Fruit fly (Drosophila melanogaster) whole organism, pupa: ENCODE measurements around the gene Hexo2.

ENCODE experiments used
- CG10348 ChIP-seq: fragments of 200-800 bp; sonication (Bioruptor generic); IDR thresholded peaks from 2 replicates; pipeline ENCODE4 v1.3.6; 2022; ENCODE audit warnings: missing biosample characterization, missing genetic modification characterization
- CG12605 ChIP-seq: fragments of 200-800 bp; sonication (Bioruptor generic); IDR thresholded peaks from 2 replicates; pipeline ENCODE4 v1.3.6; 2022; ENCODE audit warnings: missing biosample characterization, missing genetic modification characterization
- CG13204 ChIP-seq: fragments of 200-800 bp; sonication (Bioruptor generic); optimal IDR thresholded peaks from 2 replicates; lab custom pipeline; 2018; ENCODE audit warnings: missing biosample characterization, mild to moderate bottlenecking, missing genetic modification characterization, moderate library complexity
- CG14655 ChIP-seq: fragments of 200-800 bp; sonication (Bioruptor generic); optimal IDR thresholded peaks from 3 replicates; lab custom pipeline; 2017; ENCODE audit warnings: mild to moderate bottlenecking, missing biosample characterization, missing genetic modification reagents, missing genetic modification characterization
- CG15710 ChIP-seq: fragments of 200-800 bp; sonication (Bioruptor generic); optimal IDR thresholded peaks from 2 replicates; lab custom pipeline; 2018; ENCODE audit warnings: missing biosample characterization, mild to moderate bottlenecking, missing genetic modification characterization, moderate library complexity
- CG17806 ChIP-seq: fragments of 200-800 bp; sonication (Bioruptor generic); optimal IDR thresholded peaks from 2 replicates; lab custom pipeline; 2018; ENCODE audit warnings: missing biosample characterization, mild to moderate bottlenecking, missing genetic modification characterization, moderate library complexity
- CG32121 ChIP-seq: fragments of 200-800 bp; sonication (Bioruptor generic); IDR thresholded peaks from 2 replicates; pipeline ENCODE4 v1.3.6; 2022; ENCODE audit warnings: missing biosample characterization, missing genetic modification characterization
- CG34367 ChIP-seq: fragments of 200-800 bp; sonication (Bioruptor generic); optimal IDR thresholded peaks from 2 replicates; lab custom pipeline; 2018; ENCODE audit warnings: missing biosample characterization, mild to moderate bottlenecking, missing genetic modification characterization
- CG4496 ChIP-seq: fragments of 200-800 bp; sonication (Bioruptor generic); IDR thresholded peaks from 3 replicates; pipeline ENCODE4 v1.3.6; 2022; ENCODE audit warnings: missing biosample characterization, missing genetic modification characterization
- CG8159 ChIP-seq: fragments of 200-800 bp; sonication (Bioruptor generic); optimal IDR thresholded peaks from 3 replicates; lab custom pipeline; 2018; ENCODE audit warnings: missing biosample characterization, mild to moderate bottlenecking, missing genetic modification characterization, moderate library complexity
- CG8301 ChIP-seq: fragments of 200-800 bp; sonication (Bioruptor generic); optimal IDR thresholded peaks from 2 replicates; lab custom pipeline; 2018; ENCODE audit warnings: missing biosample characterization, mild to moderate bottlenecking, missing genetic modification characterization
- CG9948 ChIP-seq: fragments of 200-800 bp; sonication (Bioruptor generic); optimal IDR thresholded peaks from 2 replicates; lab custom pipeline; 2018; ENCODE audit warnings: missing biosample characterization, mild to moderate bottlenecking, missing genetic modification characterization, moderate library complexity
- D1 ChIP-seq: fragments of 200-800 bp; sonication (Bioruptor generic); optimal IDR thresholded peaks from 2 replicates; lab custom pipeline; 2018; ENCODE audit warnings: missing biosample characterization, mild to moderate bottlenecking, missing genetic modification characterization, moderate library complexity
- EcR ChIP-seq: fragments of 200-800 bp; sonication (Bioruptor generic); optimal IDR thresholded peaks from 3 replicates; lab custom pipeline; 2019; ENCODE audit warnings: missing biosample characterization, missing genetic modification characterization, mild to moderate bottlenecking, moderate library complexity, missing genetic modification reagents
- Ets98B ChIP-seq: fragments of 200-800 bp; sonication (Bioruptor generic); IDR thresholded peaks from 2 replicates; pipeline ENCODE4 v1.3.6; 2022; ENCODE audit warnings: missing biosample characterization, missing genetic modification characterization
- Pif1A ChIP-seq: fragments of 200-800 bp; sonication (Bioruptor generic); optimal IDR thresholded peaks from 3 replicates; lab custom pipeline; 2016; ENCODE audit warnings: missing biosample characterization, missing genetic modification characterization
- Pif1B ChIP-seq: fragments of 200-800 bp; sonication (Bioruptor generic); optimal IDR thresholded peaks from 3 replicates; lab custom pipeline; 2016; ENCODE audit warnings: missing biosample characterization, missing genetic modification characterization
- Snoo ChIP-seq: fragments of 200-800 bp; sonication (Bioruptor generic); optimal IDR thresholded peaks from 3 replicates; lab custom pipeline; 2017; ENCODE audit warnings: missing biosample characterization, mild to moderate bottlenecking, missing genetic modification characterization, inconsistent platforms
- fd96Ca ChIP-seq: fragments of 200-800 bp; sonication (Bioruptor generic); IDR thresholded peaks from 3 replicates; pipeline ENCODE4 v1.3.6; 2022; ENCODE audit warnings: missing biosample characterization, missing genetic modification characterization
- gl ChIP-seq: fragments of 200-800 bp; sonication (Bioruptor generic); optimal IDR thresholded peaks from 2 replicates; lab custom pipeline; 2018; ENCODE audit warnings: missing biosample characterization, mild to moderate bottlenecking, missing genetic modification characterization
- rn ChIP-seq: fragments of 200-800 bp; sonication (Bioruptor generic); IDR thresholded peaks from 2 replicates; pipeline ENCODE4 v1.3.6; 2022; ENCODE audit warnings: missing biosample characterization, missing genetic modification characterization

Hexo2 gene

DNA sequence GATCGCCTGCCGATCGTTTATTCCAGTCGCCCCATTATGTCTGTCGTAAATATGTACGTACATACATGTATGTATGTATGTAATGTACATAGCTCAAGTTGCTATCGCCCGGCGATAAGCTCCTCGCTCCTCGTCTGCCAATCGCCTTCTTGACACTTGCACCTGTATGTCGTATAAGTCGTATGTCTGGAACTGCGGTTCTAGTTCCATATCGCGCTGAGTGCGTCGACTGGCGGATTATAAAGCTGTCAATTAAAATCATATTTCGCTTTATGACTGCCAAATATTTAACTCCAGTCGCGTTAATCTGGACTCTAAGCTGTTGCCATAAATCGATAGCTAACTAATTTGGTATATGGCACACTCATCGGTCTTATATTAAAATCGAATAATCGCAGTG lies 24.1 kb upstream of the Hexo2 start:
- TF ChIP-seq CG4496: 0 out of 3 replicates have a peak, but pooled peaks have one; percentile 15
- no peak for TF ChIP-seq EcR (GFP tag; lab: Kevin White, UChicago)
- TF ChIP-seq, all 21 proteins: peak for 1

DNA sequence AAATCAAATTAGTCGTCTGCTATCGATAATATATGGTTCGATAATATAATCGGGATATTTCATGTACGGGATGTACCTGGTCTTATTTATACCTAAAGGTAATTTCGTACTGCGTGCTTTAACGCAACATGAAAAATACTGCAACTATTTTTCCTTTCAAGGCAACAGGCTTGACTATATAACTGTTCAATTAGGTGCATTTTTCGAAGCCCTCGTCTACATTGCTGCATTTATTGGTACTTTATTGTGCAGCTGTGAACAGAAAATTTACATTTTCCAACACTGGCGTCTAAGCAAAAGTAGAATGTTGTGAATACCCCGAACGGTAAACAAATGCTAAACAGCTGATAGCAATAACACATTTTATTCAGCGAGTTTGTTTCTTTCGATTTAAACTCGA lies 19.4 kb upstream of the Hexo2 start, which contains the start of the genes Ppt1 and Ogg1:
Gene Ppt1 (minus strand): TSS at position 225 of the 400 bp plus-strand sequence.
Gene Ogg1 (plus strand): TSS at position 325 of the 400 bp plus-strand sequence.
- TF ChIP-seq gl (tag; lab: Kevin White, UChicago) (no peak), Ets98B (0 out of 2 replicates have a peak, but pooled peaks have one; percentile 16), CG8301 (tag; lab: Kevin White, UChicago) (peak; percentile 17), EcR (GFP tag; lab: Kevin White, UChicago) (no peak), CG10348 (GFP tag; lab: Robert Waterston, UW) (no peak), CG12605 (GFP tag; lab: Robert Waterston, UW) (no peak), CG13204 (GFP tag; lab: Kevin White, UChicago) (no peak), Pif1B (GFP tag; lab: Kevin White, UChicago) (no peak), CG14655 (GFP tag; lab: Kevin White, UChicago) (no peak), CG8159 (tag; lab: Kevin White, UChicago) (peak; percentile 46), CG15710 (tag; lab: Kevin White, UChicago) (peak; percentile 44), CG34367 (peak; percentile 23), Snoo (tag; lab: Kevin White, UChicago) (peak; percentile 39), fd96Ca (GFP tag; lab: Robert Waterston, UW) (no peak), D1 (no peak), rn (GFP tag; lab: Robert Waterston, UW) (no peak), CG32121 (no peak), CG4496 (peak; percentile 74), Pif1A (GFP tag; lab: Kevin White, UChicago) (peak; percentile 59), CG17806 (tag; lab: Kevin White, UChicago) (peak; percentile 27), CG9948 (tag; lab: Kevin White, UChicago) (peak; percentile 16)

dm6 chrX:8693520-8693919 lies 15.9 kb upstream of the Hexo2 start, which contains the start of gene CG11294:
Gene CG11294, minus strand, starts transcription at chrX:8693620.
- no peak for TF ChIP-seq CG12605 (GFP tag; lab: Robert Waterston, UW)
- no peak for TF ChIP-seq CG34367
- no peak for TF ChIP-seq CG9948 (tag; lab: Kevin White, UChicago)
- TF ChIP-seq Pif1A (GFP tag; lab: Kevin White, UChicago): no peak
- no peak for TF ChIP-seq Snoo (tag; lab: Kevin White, UChicago)
- no peak for TF ChIP-seq CG4496
- no peak for TF ChIP-seq CG32121
- TF ChIP-seq CG17806 (tag; lab: Kevin White, UChicago): no peak
- TF ChIP-seq D1: no peak
- no peak for TF ChIP-seq CG14655 (GFP tag; lab: Kevin White, UChicago)
- TF ChIP-seq Ets98B: no peak
- no peak for TF ChIP-seq rn (GFP tag; lab: Robert Waterston, UW)
- TF ChIP-seq CG15710 (tag; lab: Kevin White, UChicago): no peak
- no peak for TF ChIP-seq CG13204 (GFP tag; lab: Kevin White, UChicago)
- no peak for TF ChIP-seq CG10348 (GFP tag; lab: Robert Waterston, UW)
- no peak for TF ChIP-seq CG8159 (tag; lab: Kevin White, UChicago)
- TF ChIP-seq Pif1B (GFP tag; lab: Kevin White, UChicago): no peak
- no peak for TF ChIP-seq EcR (GFP tag; lab: Kevin White, UChicago)
- TF ChIP-seq gl (tag; lab: Kevin White, UChicago): no peak
- no peak for TF ChIP-seq fd96Ca (GFP tag; lab: Robert Waterston, UW)

dm6 chrX:8694066-8694822 lies 15.2 kb upstream of the Hexo2 start:
- TF ChIP-seq fd96Ca (GFP tag; lab: Robert Waterston, UW) (no peak), CG8159 (tag; lab: Kevin White, UChicago) (peak; percentile 36), CG9948 (tag; lab: Kevin White, UChicago) (peak; percentile 1)

- TF ChIP-seq CG10348 (GFP tag; lab: Robert Waterston, UW) (no peak), rn (GFP tag; lab: Robert Waterston, UW) (no peak), Ets98B (no peak), CG32121 (no peak), CG4496 (no peak), CG17806 (tag; lab: Kevin White, UChicago) (no peak), CG8301 (tag; lab: Kevin White, UChicago) (no peak), fd96Ca (GFP tag; lab: Robert Waterston, UW) (no peak), EcR (GFP tag; lab: Kevin White, UChicago) (no peak), CG9948 (tag; lab: Kevin White, UChicago) (no peak), gl (tag; lab: Kevin White, UChicago) (no peak)
These were observed 14.5 kb upstream of the Hexo2 start for dm6 chrX:8694823-8695492.
